Worm (Caenorhabditis elegans) whole organism, L1 larva: ENCODE data around the gene F56A8.8.

Source experiments
- C04F5.9 ChIP-seq: sonication (generic microtip); optimal IDR thresholded peaks from 2 replicates; lab custom pipeline; 2016; ENCODE audit warnings: missing genetic modification characterization, missing compliant biosample characterization
- C16A3.4 ChIP-seq: fragments of 150-350 bp; optimal IDR thresholded peaks from 2 replicates; lab custom pipeline; 2014; ENCODE audit warnings: missing biosample characterization, missing genetic modification characterization
- C34B4.2 ChIP-seq: sonication (generic microtip); optimal IDR thresholded peaks from 2 replicates; lab custom pipeline; 2017; ENCODE audit warnings: mild to moderate bottlenecking, missing genetic modification characterization, missing compliant biosample characterization
- Y116A8C.19 ChIP-seq: sonication (generic microtip); optimal IDR thresholded peaks from 2 replicates; lab custom pipeline; 2016; ENCODE audit warnings: missing compliant biosample characterization, missing genetic modification characterization, borderline replicate concordance
- blmp-1 ChIP-seq: fragments of 150-350 bp; optimal IDR thresholded peaks from 2 replicates; lab custom pipeline; 2014; ENCODE audit warnings: missing biosample characterization, missing genetic modification characterization
- ceh-63 ChIP-seq: fragments of 200-800 bp; sonication (Bioruptor generic); optimal IDR thresholded peaks from 2 replicates; lab custom pipeline; 2018; ENCODE audit warnings: mild to moderate bottlenecking, missing genetic modification characterization, missing compliant biosample characterization
- ceh-82 ChIP-seq, 3 experiments: fragments of 150-350 bp in 1 of 3; sonication (generic microtip) in 2 of 3; optimal IDR thresholded peaks; 2 replicates each; lab custom pipeline; 2014 to 2017; ENCODE audit warnings: missing biosample characterization in 3 of 3, missing genetic modification characterization in 3 of 3
- ceh-88 ChIP-seq: fragments of 200-800 bp; sonication (Bioruptor generic); IDR thresholded peaks from 2 replicates; pipeline ENCODE4 v1.3.6; 2022; ENCODE audit warnings: missing genetic modification characterization, missing compliant biosample characterization
- ces-1 ChIP-seq: fragments of 150-350 bp; optimal IDR thresholded peaks from 2 replicates; lab custom pipeline; 2014; ENCODE audit warnings: missing biosample characterization, missing genetic modification reagents, missing genetic modification characterization
- dpl-1 ChIP-seq, 3 experiments: fragments of 150-350 bp in 2 of 3; sonication (generic microtip) in 1 of 3; optimal IDR thresholded peaks; 2 replicates each; lab custom pipeline; 2014 to 2017; ENCODE audit warnings: missing biosample characterization in 3 of 3, missing genetic modification characterization in 3 of 3, missing genetic modification reagents in 3 of 3
- egl-27 ChIP-seq, 2 experiments: fragments of 150-350 bp in 1 of 2; sonication (generic microtip); optimal IDR thresholded peaks; 3 replicates each; lab custom pipeline; 2017 to 2018; ENCODE audit warnings: missing biosample characterization in 2 of 2, missing genetic modification characterization in 2 of 2, missing genetic modification reagents in 2 of 2
- elt-3 ChIP-seq, 6 experiments: fragments of 150-350 bp in 1 of 6; sonication (generic microtip); optimal IDR thresholded peaks; 2 replicates each; lab custom pipeline; 2017 to 2018; ENCODE audit warnings: missing biosample characterization in 6 of 6, missing genetic modification characterization in 6 of 6, inconsistent platforms in 1 of 6
- ets-5 ChIP-seq: fragments of 200-800 bp; sonication (Bioruptor generic); IDR thresholded peaks from 2 replicates; pipeline ENCODE4 v1.3.6; 2022; ENCODE audit warnings: missing genetic modification characterization, missing compliant biosample characterization
- fkh-10 ChIP-seq: sonication (generic microtip); optimal IDR thresholded peaks from 2 replicates; lab custom pipeline; 2017; ENCODE audit warnings: missing biosample characterization, missing genetic modification reagents, missing genetic modification characterization
- fkh-8 ChIP-seq: sonication (generic microtip); optimal IDR thresholded peaks from 2 replicates; lab custom pipeline; 2016; ENCODE audit warnings: mild to moderate bottlenecking, missing genetic modification characterization, missing compliant biosample characterization
- hlh-17 ChIP-seq: fragments of 200-800 bp; sonication (Bioruptor generic); optimal IDR thresholded peaks from 2 replicates; lab custom pipeline; 2018; ENCODE audit warnings: missing genetic modification characterization, mild to moderate bottlenecking, missing compliant biosample characterization, moderate library complexity, borderline replicate concordance
- hpl-2 ChIP-seq: fragments of 150-350 bp; optimal IDR thresholded peaks from 2 replicates; lab custom pipeline; 2014; ENCODE audit warnings: missing biosample characterization, missing genetic modification reagents, missing genetic modification characterization
- irx-1 ChIP-seq: sonication (generic microtip); optimal IDR thresholded peaks from 2 replicates; lab custom pipeline; 2016; ENCODE audit warnings: missing genetic modification characterization, missing compliant biosample characterization
- isw-1 ChIP-seq: fragments of 200-800 bp; sonication (Bioruptor generic); IDR thresholded peaks from 2 replicates; pipeline ENCODE4 v1.3.6; 2022; ENCODE audit warnings: missing genetic modification characterization, missing compliant biosample characterization
- lin-13 ChIP-seq: fragments of 150-350 bp; optimal IDR thresholded peaks from 2 replicates; lab custom pipeline; 2014; ENCODE audit warnings: missing biosample characterization, missing genetic modification reagents, missing genetic modification characterization
- lin-14 ChIP-seq: fragments of 200-800 bp; sonication (Bioruptor generic); optimal IDR thresholded peaks from 2 replicates; lab custom pipeline; 2018; ENCODE audit warnings: mild to moderate bottlenecking, missing genetic modification characterization, moderate library complexity, missing compliant biosample characterization
- lsy-2 ChIP-seq, 2 experiments: fragments of 150-350 bp; optimal IDR thresholded peaks; 2 replicates each; lab custom pipeline; 2014; ENCODE audit warnings: missing biosample characterization in 2 of 2, missing genetic modification characterization in 2 of 2
- mab-9 ChIP-seq: fragments of 200-800 bp; sonication (Bioruptor generic); IDR thresholded peaks from 2 replicates; pipeline ENCODE4 v1.3.6; 2022; ENCODE audit warnings: missing genetic modification reagents, missing genetic modification characterization, missing compliant biosample characterization
- mdl-1 ChIP-seq, 2 experiments: fragments of 150-350 bp; optimal IDR thresholded peaks; 2 replicates each; lab custom pipeline; 2014 to 2017; ENCODE audit warnings: missing biosample characterization in 2 of 2, missing genetic modification characterization in 2 of 2, inconsistent platforms in 1 of 2
- mef-2 ChIP-seq: fragments of 150-350 bp; optimal IDR thresholded peaks from 2 replicates; lab custom pipeline; 2014; ENCODE audit warnings: missing biosample characterization, missing genetic modification characterization
- mep-1 ChIP-seq: fragments of 150-350 bp; optimal IDR thresholded peaks from 2 replicates; lab custom pipeline; 2014; ENCODE audit warnings: missing biosample characterization, missing genetic modification characterization
- nhr-12 ChIP-seq: sonication (generic microtip); optimal IDR thresholded peaks from 2 replicates; lab custom pipeline; 2017; ENCODE audit warnings: missing biosample characterization, missing genetic modification characterization
- nhr-19 ChIP-seq: fragments of 200-800 bp; sonication (Bioruptor generic); conservative IDR thresholded peaks from 2 replicates; pipeline ENCODE4 v1.3.6; 2022; ENCODE audit warnings: missing genetic modification characterization, missing compliant biosample characterization
- nhr-20 ChIP-seq: sonication (generic microtip); optimal IDR thresholded peaks from 2 replicates; lab custom pipeline; 2016; ENCODE audit warnings: mild to moderate bottlenecking, missing genetic modification characterization, missing compliant biosample characterization
- nhr-237 ChIP-seq: fragments of 150-350 bp; optimal IDR thresholded peaks from 2 replicates; lab custom pipeline; 2014; ENCODE audit warnings: missing biosample characterization, missing genetic modification characterization
- nhr-47 ChIP-seq: sonication (generic microtip); optimal IDR thresholded peaks from 2 replicates; lab custom pipeline; 2016; ENCODE audit warnings: mild to moderate bottlenecking, missing genetic modification characterization, moderate library complexity, missing compliant biosample characterization
- nhr-71 ChIP-seq: sonication (generic microtip); optimal IDR thresholded peaks from 2 replicates; lab custom pipeline; 2016; ENCODE audit warnings: mild to moderate bottlenecking, missing genetic modification characterization, moderate library complexity, missing compliant biosample characterization
- nhr-90 ChIP-seq: sonication (generic microtip); optimal IDR thresholded peaks from 2 replicates; lab custom pipeline; 2016; ENCODE audit warnings: mild to moderate bottlenecking, missing genetic modification characterization, missing compliant biosample characterization; ENCODE audit not compliant: poor library complexity
- pax-3 ChIP-seq: fragments of 200-800 bp; sonication (Bioruptor generic); optimal IDR thresholded peaks from 2 replicates; lab custom pipeline; 2018; ENCODE audit warnings: mild to moderate bottlenecking, missing genetic modification characterization, moderate library complexity, missing compliant biosample characterization
- rnt-1 ChIP-seq: sonication (generic microtip); optimal IDR thresholded peaks from 2 replicates; lab custom pipeline; 2016; ENCODE audit warnings: mild to moderate bottlenecking, missing genetic modification characterization, moderate library complexity, missing compliant biosample characterization
- snu-23 ChIP-seq: sonication (generic microtip); optimal IDR thresholded peaks from 2 replicates; lab custom pipeline; 2016; ENCODE audit warnings: missing genetic modification characterization, missing compliant biosample characterization
- sptf-1 ChIP-seq: fragments of 150-350 bp; optimal IDR thresholded peaks from 2 replicates; lab custom pipeline; 2014; ENCODE audit warnings: missing biosample characterization, missing genetic modification characterization
- swsn-7 ChIP-seq: sonication (generic microtip); optimal IDR thresholded peaks from 2 replicates; lab custom pipeline; 2016; ENCODE audit warnings: missing genetic modification characterization, missing compliant biosample characterization
- unc-130 ChIP-seq: fragments of 150-350 bp; optimal IDR thresholded peaks from 2 replicates; lab custom pipeline; 2017; ENCODE audit warnings: missing biosample characterization, missing genetic modification characterization, inconsistent platforms
- vab-15 ChIP-seq: sonication (generic microtip); optimal IDR thresholded peaks from 2 replicates; lab custom pipeline; 2017; ENCODE audit warnings: missing genotype, mild to moderate bottlenecking, missing genetic modification characterization, missing compliant biosample characterization
- xbp-1 ChIP-seq: sonication (generic microtip); optimal IDR thresholded peaks from 2 replicates; lab custom pipeline; 2016; ENCODE audit warnings: missing genetic modification characterization, missing compliant biosample characterization
- zag-1 ChIP-seq: fragments of 150-350 bp; optimal IDR thresholded peaks from 2 replicates; lab custom pipeline; 2014; ENCODE audit warnings: missing biosample characterization, missing genetic modification characterization
- zip-4 ChIP-seq: fragments of 200-800 bp; sonication (Bioruptor generic); optimal IDR thresholded peaks from 2 replicates; lab custom pipeline; 2018; ENCODE audit warnings: mild to moderate bottlenecking, missing genetic modification characterization, moderate library complexity, missing compliant biosample characterization
- ztf-4 ChIP-seq: fragments of 150-350 bp; optimal IDR thresholded peaks from 2 replicates; lab custom pipeline; 2014; ENCODE audit warnings: missing biosample characterization, missing genetic modification characterization

Gene F56A8.8

DNA sequence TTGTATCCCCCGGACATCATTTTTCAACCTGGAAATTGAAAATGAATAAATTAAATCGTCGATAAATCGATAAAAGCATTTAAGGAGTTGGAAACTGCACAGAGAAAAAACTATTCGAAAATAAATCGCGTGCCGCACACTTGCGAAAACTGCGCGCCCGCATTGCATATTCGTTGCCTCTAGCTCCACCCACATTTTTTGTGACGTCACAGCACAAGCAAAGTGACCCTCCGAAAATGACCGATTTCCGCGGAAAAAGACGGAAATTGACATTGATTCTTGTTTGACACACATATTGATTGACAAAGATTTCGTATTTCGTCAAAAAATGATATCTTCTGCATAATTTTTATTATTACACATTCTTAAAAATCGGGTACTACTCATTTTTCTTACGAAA is 16.7 kb upstream of the F56A8.8 start, which contains the start of gene cpf-2 (continued):
- peak; percentile 81 for TF ChIP-seq nhr-20
- TF ChIP-seq snu-23 (GFP tag; lab: Kevin White, UChicago), result peak; percentile 89
- peak in 1 of 2 experiments; percentile 58 for TF ChIP-seq mdl-1 (tag; optimal IDR thresholded peaks at IDR 0.05; lab: Kevin White, UChicago)
- TF ChIP-seq, all 84 proteins: peak for 54

DNA sequence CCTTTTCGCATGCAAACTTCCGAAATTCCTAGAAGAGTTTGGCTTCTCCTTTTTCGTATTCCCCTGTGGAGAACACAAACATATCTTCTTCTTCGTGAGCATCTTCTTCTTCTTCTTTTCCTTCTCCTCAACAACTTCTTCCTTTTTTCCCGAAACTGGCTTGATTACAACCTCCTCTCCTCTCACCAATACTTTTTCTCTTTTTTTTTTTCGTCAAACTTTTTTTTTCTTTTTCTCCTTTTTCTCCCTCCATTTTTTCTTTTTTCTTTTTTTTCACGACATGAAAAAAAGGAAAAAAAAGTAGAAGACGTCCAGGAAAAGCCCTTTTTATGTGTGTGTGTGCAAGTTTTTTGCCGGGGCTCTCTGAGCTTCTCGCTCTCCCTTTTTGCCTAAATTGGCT is 14.6 kb upstream of the F56A8.8 start:
- TF ChIP-seq C04F5.9 (tag; lab: Kevin White, UChicago), result no peak
- TF ChIP-seq swsn-7 (tag; lab: Kevin White, UChicago), result no peak
- TF ChIP-seq hlh-17 (GFP tag; lab: Kevin White, UChicago), result no peak
- TF ChIP-seq nhr-19 (GFP tag; lab: Robert Waterston, UW), result no peak
- TF ChIP-seq ets-5 (GFP tag; lab: Robert Waterston, UW), result no peak
- no peak for TF ChIP-seq blmp-1
- no peak for TF ChIP-seq zip-4 (GFP tag; lab: Kevin White, UChicago)
- no peak for TF ChIP-seq ztf-4 (tag; lab: Kevin White, UChicago)
- TF ChIP-seq mef-2 (tag; lab: Kevin White, UChicago), result no peak
- TF ChIP-seq nhr-90 (tag; lab: Kevin White, UChicago), result no peak
- no peak for TF ChIP-seq nhr-237 (tag; lab: Kevin White, UChicago)
- peak; percentile 24 to 48 for TF ChIP-seq lsy-2 (tag; optimal IDR thresholded peaks at IDR 0.05; lab: Kevin White, UChicago)
- TF ChIP-seq lin-14, result peak; percentile 87
- no peak for TF ChIP-seq nhr-12 (tag; lab: Kevin White, UChicago)
- TF ChIP-seq isw-1 (GFP tag; lab: Robert Waterston, UW), result no peak
- no peak for TF ChIP-seq rnt-1 (tag; lab: Kevin White, UChicago)
- TF ChIP-seq snu-23 (GFP tag; lab: Kevin White, UChicago), result no peak
- no peak for TF ChIP-seq xbp-1
- TF ChIP-seq C16A3.4 (tag; lab: Kevin White, UChicago), result no peak
- no peak for TF ChIP-seq ces-1 (GFP tag; lab: Kevin White, UChicago)
- TF ChIP-seq nhr-71 (tag; lab: Kevin White, UChicago), result peak; percentile 47
- no peak for TF ChIP-seq sptf-1 (tag; lab: Kevin White, UChicago)
- no peak for TF ChIP-seq hpl-2 (GFP tag; lab: Kevin White, UChicago)
- TF ChIP-seq mab-9 (GFP tag; lab: Robert Waterston, UW), result 0 out of 2 replicates have a peak, but pooled peaks have one; percentile 20
- no peak for TF ChIP-seq pax-3
- no peak for TF ChIP-seq C34B4.2 (tag; lab: Kevin White, UChicago)
- TF ChIP-seq lin-13 (GFP tag; lab: Kevin White, UChicago), result no peak
- TF ChIP-seq fkh-8 (tag; lab: Kevin White, UChicago), result peak; percentile 19
- no peak for TF ChIP-seq ceh-63 (GFP tag; lab: Kevin White, UChicago)
- no peak for TF ChIP-seq nhr-20
- TF ChIP-seq ceh-88, result no peak
- TF ChIP-seq Y116A8C.19 (tag; lab: Kevin White, UChicago), result no peak
- peak; percentile 50 for TF ChIP-seq mep-1
- TF ChIP-seq vab-15 (tag; lab: Kevin White, UChicago), result no peak
- TF ChIP-seq unc-130 (tag; lab: Kevin White, UChicago), result no peak
- TF ChIP-seq egl-27 (tag; optimal IDR thresholded peaks at IDR 0.05; lab: Kevin White, UChicago), result no peak
- no peak for TF ChIP-seq dpl-1 (GFP tag; optimal IDR thresholded peaks at IDR 0.05; lab: Kevin White, UChicago)
- TF ChIP-seq irx-1 (tag; lab: Kevin White, UChicago), result peak; percentile 1
- no peak for TF ChIP-seq elt-3 (tag; optimal IDR thresholded peaks at IDR 0.05; lab: Kevin White, UChicago)
- TF ChIP-seq nhr-47 (tag; lab: Kevin White, UChicago), result peak; percentile 42
- peak in 2 of 3 experiments; percentile 5 to 41 for TF ChIP-seq ceh-82 (tag; optimal IDR thresholded peaks at IDR 0.05; lab: Kevin White, UChicago)
- TF ChIP-seq zag-1 (tag; lab: Kevin White, UChicago), result no peak
- peak; percentile 43 for TF ChIP-seq fkh-10
